Worm (Caenorhabditis elegans) whole organism, L4 larva: ENCODE results near the gene srz-44.
A peak's percentile ranks its signal among the peaks of the same experiment; 100 is the strongest.

ENCODE experiments used
- T20F7.1 ChIP-seq: fragments of 200-800 bp; sonication (Bioruptor generic); optimal IDR thresholded peaks from 2 replicates; lab custom pipeline; 2018; ENCODE audit warnings: mild to moderate bottlenecking, missing genetic modification characterization, missing compliant biosample characterization
- ama-1 ChIP-seq: fragments of 150-350 bp; optimal IDR thresholded peaks from 2 replicates; lab custom pipeline; 2014; ENCODE audit warnings: inconsistent platforms, mixed read lengths
- ceh-62 ChIP-seq: sonication (generic microtip); optimal IDR thresholded peaks from 2 replicates; lab custom pipeline; 2017; ENCODE audit warnings: missing biosample characterization, missing genetic modification characterization
- ctbp-1 ChIP-seq: fragments of 200-800 bp; sonication (Bioruptor generic); IDR thresholded peaks from 2 replicates; pipeline ENCODE4 v1.3.6; 2022; ENCODE audit warnings: missing genetic modification reagents, missing genetic modification characterization, missing compliant biosample characterization
- dpl-1 ChIP-seq: fragments of 150-350 bp; optimal IDR thresholded peaks from 2 replicates; lab custom pipeline; 2014; ENCODE audit warnings: missing biosample characterization, missing genetic modification reagents, missing genetic modification characterization
- fos-1 ChIP-seq: fragments of 150-350 bp; optimal IDR thresholded peaks from 2 replicates; lab custom pipeline; 2014; ENCODE audit warnings: missing biosample characterization, missing genetic modification characterization
- lsy-2 ChIP-seq, 2 experiments: fragments of 150-350 bp in 1 of 2; sonication (generic microtip) in 1 of 2; optimal IDR thresholded peaks; 2 replicates each; lab custom pipeline; 2014 to 2017; ENCODE audit warnings: missing biosample characterization in 2 of 2, missing genetic modification characterization in 2 of 2
- nhr-102 ChIP-seq: sonication (generic microtip); optimal IDR thresholded peaks from 2 replicates; lab custom pipeline; 2016; ENCODE audit warnings: mild to moderate bottlenecking, missing genetic modification characterization, moderate library complexity, missing compliant biosample characterization
- nhr-25 ChIP-seq: sonication (generic microtip); optimal IDR thresholded peaks from 2 replicates; lab custom pipeline; 2017; ENCODE audit warnings: missing genetic modification characterization, mild to moderate bottlenecking, missing compliant biosample characterization, antibody characterized with exemption, moderate library complexity, borderline replicate concordance; ENCODE audit not compliant: insufficient read depth
- nhr-76 ChIP-seq: fragments of 150-350 bp; optimal IDR thresholded peaks from 2 replicates; lab custom pipeline; 2014; ENCODE audit warnings: missing biosample characterization, missing genetic modification characterization
- snpc-4 ChIP-seq: fragments of 150-350 bp; optimal IDR thresholded peaks from 2 replicates; lab custom pipeline; 2014; ENCODE audit warnings: missing biosample characterization, missing genetic modification characterization
- tag-97 ChIP-seq: fragments of 200-800 bp; sonication (Bioruptor generic); IDR thresholded peaks from 2 replicates; pipeline ENCODE4 v1.3.6; 2022; ENCODE audit warnings: missing genetic modification characterization, missing compliant biosample characterization
- unc-39 ChIP-seq: sonication (generic microtip); optimal IDR thresholded peaks from 2 replicates; lab custom pipeline; 2017; ENCODE audit warnings: missing biosample characterization, missing genetic modification characterization
- ztf-11 ChIP-seq: fragments of 150-350 bp; optimal IDR thresholded peaks from 2 replicates; lab custom pipeline; 2014; ENCODE audit warnings: missing biosample characterization, missing genetic modification characterization

DNA sequence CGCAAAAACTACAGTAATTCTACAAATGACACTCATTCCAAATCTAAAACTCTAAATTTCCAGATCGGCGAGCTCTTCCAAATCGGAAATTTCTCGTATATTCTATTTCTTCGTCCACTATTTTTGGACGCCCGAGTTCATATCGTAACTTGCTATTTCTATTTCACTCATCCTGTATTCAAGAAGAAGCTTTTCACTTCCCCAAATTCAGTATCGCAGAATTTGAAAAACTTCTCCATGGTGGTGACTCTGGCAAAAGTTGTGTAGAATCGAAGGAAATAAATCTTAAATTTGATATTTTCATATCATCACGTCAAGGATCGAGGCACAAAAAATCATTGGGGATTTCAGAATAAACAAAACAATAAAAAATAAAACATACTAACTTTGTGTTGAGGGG is 13.4 kb upstream of the srz-44 start:
- TF ChIP-seq fos-1 (tag; lab: Kevin White, UChicago) (no peak), dpl-1 (GFP tag; lab: Kevin White, UChicago) (no peak), nhr-102 (tag; lab: Kevin White, UChicago) (no peak), ceh-62 (no peak), ama-1 (lab: Kevin White, UChicago) (peak; percentile 87), T20F7.1 (GFP tag; lab: Kevin White, UChicago) (no peak), snpc-4 (tag; lab: Kevin White, UChicago) (no peak), unc-39 (tag; lab: Kevin White, UChicago) (no peak), ctbp-1 (GFP tag; lab: Robert Waterston, UW) (no peak), nhr-25 (tag; lab: Kevin White, UChicago) (no peak), ztf-11 (no peak), tag-97 (no peak), lsy-2 (tag; optimal IDR thresholded peaks at IDR 0.05; lab: Kevin White, UChicago) (no peak), nhr-76 (tag; lab: Kevin White, UChicago) (no peak)
